Fruit fly (Drosophila melanogaster) whole organism, embryonic: ENCODE data around the gene Gnmt.
A peak's percentile ranks its signal among the peaks of the same experiment; 100 is the strongest.

Source experiments
- Atf6 ChIP-seq: fragments of 200-800 bp; sonication (Bioruptor generic); IDR thresholded peaks from 2 replicates; pipeline ENCODE4 v1.3.6; 2022; ENCODE audit warnings: missing biosample characterization, missing genetic modification characterization
- Bgb ChIP-seq: fragments of 200-800 bp; sonication (Bioruptor generic); IDR thresholded peaks from 2 replicates; pipeline ENCODE4 v1.3.6; 2022; ENCODE audit warnings: missing biosample characterization, missing genetic modification characterization; ENCODE audit not compliant: partially characterized antibody
- Blimp-1 ChIP-seq: fragments of 200-800 bp; sonication (Bioruptor generic); optimal IDR thresholded peaks from 3 replicates; lab custom pipeline; 2018; ENCODE audit warnings: missing biosample characterization, missing genetic modification characterization, mild to moderate bottlenecking, moderate library complexity, missing genetic modification reagents
- CG11085 ChIP-seq: fragments of 200-800 bp; sonication (Bioruptor generic); IDR thresholded peaks from 2 replicates; pipeline ENCODE4 v1.3.6; 2022; ENCODE audit warnings: missing biosample characterization, missing genetic modification characterization
- CG11696 ChIP-seq: fragments of 200-800 bp; sonication (Bioruptor generic); IDR thresholded peaks from 2 replicates; pipeline ENCODE4 v1.3.6; 2022; ENCODE audit warnings: missing biosample characterization, missing genetic modification characterization
- CG12769 ChIP-seq: fragments of 200-800 bp; sonication (Bioruptor generic); optimal IDR thresholded peaks from 2 replicates; lab custom pipeline; 2019; ENCODE audit warnings: missing biosample characterization, mild to moderate bottlenecking, missing genetic modification characterization, moderate library complexity
- CG13123 ChIP-seq: fragments of 200-800 bp; sonication (Bioruptor generic); optimal IDR thresholded peaks from 2 replicates; lab custom pipeline; 2016; ENCODE audit warnings: missing biosample characterization, missing genetic modification characterization
- CG15011 ChIP-seq: fragments of 200-800 bp; sonication (Bioruptor generic); optimal IDR thresholded peaks from 3 replicates; lab custom pipeline; 2018; ENCODE audit warnings: missing biosample characterization, mild to moderate bottlenecking, missing genetic modification characterization
- CG15514 ChIP-seq: fragments of 200-800 bp; sonication (Bioruptor generic); optimal IDR thresholded peaks from 3 replicates; lab custom pipeline; 2017; ENCODE audit warnings: missing biosample characterization, missing genetic modification characterization, mild to moderate bottlenecking, moderate library complexity, missing genetic modification reagents
- CG17802 ChIP-seq: fragments of 200-800 bp; sonication (Bioruptor generic); optimal IDR thresholded peaks from 2 replicates; lab custom pipeline; 2018; ENCODE audit warnings: missing biosample characterization, mild to moderate bottlenecking, missing genetic modification characterization, moderate library complexity
- CG32767 ChIP-seq: fragments of 200-800 bp; sonication (Bioruptor generic); IDR thresholded peaks from 2 replicates; pipeline ENCODE4 v1.3.6; 2022; ENCODE audit warnings: missing biosample characterization, missing genetic modification characterization
- CG4282 ChIP-seq: fragments of 200-800 bp; sonication (Bioruptor generic); optimal IDR thresholded peaks from 2 replicates; lab custom pipeline; 2016; ENCODE audit warnings: missing biosample characterization, missing genetic modification characterization
- CG4820 ChIP-seq: fragments of 200-800 bp; sonication (Bioruptor generic); optimal IDR thresholded peaks from 3 replicates; lab custom pipeline; 2016; ENCODE audit warnings: missing biosample characterization, missing genetic modification characterization
- CG6689 ChIP-seq: fragments of 200-800 bp; sonication (Bioruptor generic); IDR thresholded peaks from 2 replicates; pipeline ENCODE4 v1.3.6; 2022; ENCODE audit warnings: missing biosample characterization, missing genetic modification characterization
- CG7839 ChIP-seq: fragments of 200-800 bp; sonication (Bioruptor generic); optimal IDR thresholded peaks from 3 replicates; lab custom pipeline; 2018; ENCODE audit warnings: missing biosample characterization, mild to moderate bottlenecking, missing genetic modification characterization, moderate library complexity
- CG8359 ChIP-seq: fragments of 200-800 bp; sonication (Bioruptor generic); optimal IDR thresholded peaks from 2 replicates; lab custom pipeline; 2017; ENCODE audit warnings: missing biosample characterization, mild to moderate bottlenecking, missing genetic modification characterization, borderline replicate concordance
- CG8765 ChIP-seq: fragments of 200-800 bp; sonication (Bioruptor generic); IDR thresholded peaks from 2 replicates; pipeline ENCODE4 v1.3.6; 2022; ENCODE audit warnings: missing biosample characterization, missing genetic modification characterization
- CTCF ChIP-seq: fragments of 200-800 bp; sonication (Bioruptor generic); optimal IDR thresholded peaks from 2 replicates; lab custom pipeline; 2017; ENCODE audit warnings: missing biosample characterization, mild to moderate bottlenecking, missing genetic modification characterization, moderate library complexity
- Eip74EF ChIP-seq, 2 experiments: fragments of 200-800 bp in 1 of 2; fragments of >200 bp in 1 of 2; sonication (Bioruptor generic) in 1 of 2; optimal IDR thresholded peaks; 2 replicates each; lab custom pipeline; 2017 to 2019; ENCODE audit warnings: missing biosample characterization in 2 of 2, missing genetic modification characterization in 2 of 2, mild to moderate bottlenecking in 1 of 2, moderate library complexity in 1 of 2
- Fer1 ChIP-seq: fragments of 200-800 bp; sonication (Bioruptor generic); optimal IDR thresholded peaks from 2 replicates; lab custom pipeline; 2017; ENCODE audit warnings: missing biosample characterization, mild to moderate bottlenecking, missing genetic modification characterization
- Fer3 ChIP-seq: fragments of 200-800 bp; sonication (Bioruptor generic); optimal IDR thresholded peaks from 2 replicates; lab custom pipeline; 2018; ENCODE audit warnings: missing biosample characterization, mild to moderate bottlenecking, missing genetic modification characterization, moderate library complexity
- H15 ChIP-seq: fragments of 200-800 bp; sonication (Bioruptor generic); IDR thresholded peaks from 3 replicates; pipeline ENCODE4 v1.3.6; 2022; ENCODE audit warnings: missing biosample characterization, missing genetic modification characterization
- HmgD ChIP-seq: fragments of 200-800 bp; sonication (Bioruptor generic); optimal IDR thresholded peaks from 3 replicates; lab custom pipeline; 2016; ENCODE audit warnings: missing biosample characterization, missing genetic modification characterization
- NC2α ChIP-seq: fragments of 200-800 bp; sonication (Bioruptor generic); optimal IDR thresholded peaks from 2 replicates; lab custom pipeline; 2016; ENCODE audit warnings: missing biosample characterization, missing genetic modification characterization
- NK7.1 ChIP-seq: fragments of 200-800 bp; sonication (Bioruptor generic); optimal IDR thresholded peaks from 3 replicates; lab custom pipeline; 2016; ENCODE audit warnings: missing biosample characterization, missing genetic modification characterization
- Nf-YA ChIP-seq: fragments of 200-800 bp; sonication (Bioruptor generic); IDR thresholded peaks from 2 replicates; pipeline ENCODE4 v1.3.6; 2022; ENCODE audit warnings: missing biosample characterization, missing genetic modification characterization
- Ravus ChIP-seq: fragments of 200-800 bp; sonication (Bioruptor generic); IDR thresholded peaks from 2 replicates; pipeline ENCODE4 v1.3.6; 2022; ENCODE audit warnings: missing biosample characterization, missing genetic modification characterization
- Six4 ChIP-seq: fragments of 200-800 bp; sonication (Bioruptor generic); optimal IDR thresholded peaks from 2 replicates; lab custom pipeline; 2016; ENCODE audit warnings: missing biosample characterization, missing genetic modification characterization
- TFAM ChIP-seq: fragments of 200-800 bp; sonication (Bioruptor generic); optimal IDR thresholded peaks from 2 replicates; lab custom pipeline; 2017; ENCODE audit warnings: missing biosample characterization, missing genetic modification characterization, inconsistent platforms
- ac ChIP-seq: fragments of 200-800 bp; sonication (Bioruptor generic); optimal IDR thresholded peaks from 3 replicates; lab custom pipeline; 2017; ENCODE audit warnings: missing biosample characterization, mild to moderate bottlenecking, missing genetic modification characterization
- ash1 ChIP-seq: fragments of 200-800 bp; sonication (Bioruptor generic); optimal IDR thresholded peaks from 2 replicates; lab custom pipeline; 2018; ENCODE audit warnings: missing biosample characterization, mild to moderate bottlenecking, missing genetic modification characterization
- da ChIP-seq: fragments of 200-800 bp; sonication (Bioruptor generic); optimal IDR thresholded peaks from 2 replicates; lab custom pipeline; 2016; ENCODE audit warnings: missing biosample characterization, missing genetic modification characterization
- esg ChIP-seq: fragments of 200-800 bp; sonication (Bioruptor generic); conservative IDR thresholded peaks from 2 replicates; pipeline ENCODE4 v1.3.6; 2022; ENCODE audit warnings: missing biosample characterization, missing genetic modification characterization
- fu2 ChIP-seq: fragments of 200-800 bp; sonication (Bioruptor generic); optimal IDR thresholded peaks from 2 replicates; lab custom pipeline; 2016; ENCODE audit warnings: missing biosample characterization, missing genetic modification characterization
- gsb ChIP-seq: fragments of 200-800 bp; sonication (Bioruptor generic); IDR thresholded peaks from 2 replicates; pipeline ENCODE4 v1.3.6; 2022; ENCODE audit warnings: missing biosample characterization, missing genetic modification characterization
- ind ChIP-seq: fragments of 200-800 bp; sonication (Bioruptor generic); optimal IDR thresholded peaks from 3 replicates; lab custom pipeline; 2016; ENCODE audit warnings: missing biosample characterization, missing genetic modification characterization
- lmd ChIP-seq: fragments of 200-800 bp; sonication (Bioruptor generic); IDR thresholded peaks from 2 replicates; pipeline ENCODE4 v1.3.6; 2022; ENCODE audit warnings: missing biosample characterization, missing genetic modification characterization
- maf-S ChIP-seq: fragments of 200-800 bp; sonication (Bioruptor generic); optimal IDR thresholded peaks from 2 replicates; lab custom pipeline; 2016; ENCODE audit warnings: missing biosample characterization, missing genetic modification characterization
- mld ChIP-seq: fragments of 200-800 bp; sonication (Bioruptor generic); IDR thresholded peaks from 3 replicates; pipeline ENCODE4 v1.3.6; 2022; ENCODE audit warnings: missing biosample characterization, missing genetic modification characterization; ENCODE audit not compliant: partially characterized antibody
- nerfin-2 ChIP-seq: fragments of 200-800 bp; sonication (Bioruptor generic); IDR thresholded peaks from 2 replicates; pipeline ENCODE4 v1.3.6; 2022; ENCODE audit warnings: missing biosample characterization, missing genetic modification characterization; ENCODE audit not compliant: partially characterized antibody
- pho ChIP-seq: fragments of 200-800 bp; sonication (Bioruptor generic); optimal IDR thresholded peaks from 2 replicates; lab custom pipeline; 2016; ENCODE audit warnings: missing biosample characterization, missing genetic modification characterization
- phol ChIP-seq: fragments of 200-800 bp; sonication (Bioruptor generic); optimal IDR thresholded peaks from 3 replicates; lab custom pipeline; 2018; ENCODE audit warnings: missing biosample characterization, mild to moderate bottlenecking, missing genetic modification characterization, moderate library complexity
- sens-2 ChIP-seq: fragments of 200-800 bp; sonication (Bioruptor generic); IDR thresholded peaks from 2 replicates; pipeline ENCODE4 v1.3.6; 2022; ENCODE audit warnings: missing biosample characterization, missing genetic modification characterization
- slp2 ChIP-seq: fragments of 200-800 bp; sonication (Bioruptor generic); optimal IDR thresholded peaks from 2 replicates; lab custom pipeline; 2016; ENCODE audit warnings: missing biosample characterization, missing genetic modification characterization
- sr ChIP-seq: fragments of 200-800 bp; sonication (Bioruptor generic); IDR thresholded peaks from 3 replicates; pipeline ENCODE4 v1.3.6; 2022; ENCODE audit warnings: missing biosample characterization, missing genetic modification characterization
- tin ChIP-seq: fragments of 200-800 bp; sonication (Bioruptor generic); optimal IDR thresholded peaks from 3 replicates; lab custom pipeline; 2016; ENCODE audit warnings: missing biosample characterization, missing genetic modification characterization
- wor ChIP-seq: fragments of 200-800 bp; sonication (Bioruptor generic); IDR thresholded peaks from 2 replicates; pipeline ENCODE4 v1.3.6; 2022; ENCODE audit warnings: missing biosample characterization, missing genetic modification characterization
- zen ChIP-seq: fragments of 200-800 bp; sonication (Bioruptor generic); optimal IDR thresholded peaks from 3 replicates; lab custom pipeline; 2018; ENCODE audit warnings: missing biosample characterization, mild to moderate bottlenecking, missing genetic modification characterization, moderate library complexity
- zen2 ChIP-seq: fragments of 200-800 bp; sonication (Bioruptor generic); IDR thresholded peaks from 3 replicates; pipeline ENCODE4 v1.3.6; 2022; ENCODE audit warnings: missing biosample characterization, missing genetic modification characterization; ENCODE audit not compliant: partially characterized antibody
- zfh2 ChIP-seq: fragments of 200-800 bp; sonication (Bioruptor generic); optimal IDR thresholded peaks from 2 replicates; lab custom pipeline; 2016; ENCODE audit warnings: missing biosample characterization, missing genetic modification characterization

Gnmt gene

dm6 chr3R:12653511-12654252 is 20.7 kb upstream of the Gnmt start (continued):
- TF ChIP-seq CG17802 (tag; lab: Kevin White, UChicago) (peak; percentile 13), esg (GFP tag; lab: Robert Waterston, UW) (peak; percentile 89), fu2 (GFP tag; lab: Kevin White, UChicago) (peak; percentile 75), zen2 (no peak), Blimp-1 (peak; percentile 72), Six4 (GFP tag; lab: Kevin White, UChicago) (peak; percentile 31), CG8765 (no peak; the same call in 1 of the 2 replicates), NC2α (GFP tag; lab: Kevin White, UChicago) (peak; percentile 75), Fer3 (peak; percentile 69), Nf-YA (GFP tag; lab: Robert Waterston, UW) (peak; percentile 65), pho (GFP tag; lab: Kevin White, UChicago) (peak; percentile 55), tin (peak; percentile 74), sr (GFP tag; lab: Robert Waterston, UW) (no peak; the same call in 2 of the 3 replicates), Atf6 (peak; percentile 87; the same call in 1 of the 2 replicates), Eip74EF (GFP tag; optimal IDR thresholded peaks at IDR 0.05; lab: Kevin White, UChicago) (peak in 1 of 2 experiments; percentile 82), CG15011 (GFP tag; lab: Kevin White, UChicago) (peak; percentile 74), CG8359 (GFP tag; lab: Kevin White, UChicago) (peak; percentile 62), nerfin-2 (0 out of 2 replicates have a peak, but pooled peaks have one; percentile 18), CG6689 (GFP tag; lab: Robert Waterston, UW) (peak; percentile 86), mld (no peak), CG4820 (GFP tag; lab: Kevin White, UChicago) (peak; percentile 82), CG11085 (peak; percentile 60), ash1 (GFP tag; lab: Kevin White, UChicago) (no peak), Fer1 (GFP tag; lab: Kevin White, UChicago) (peak; percentile 78), zen (tag; lab: Kevin White, UChicago) (peak; percentile 28), CTCF (peak; percentile 43), maf-S (GFP tag; lab: Kevin White, UChicago) (peak; percentile 73), slp2 (GFP tag; lab: Kevin White, UChicago) (peak; percentile 84), zfh2 (peak; percentile 69), CG32767 (GFP tag; lab: Robert Waterston, UW) (peak; percentile 87), NK7.1 (GFP tag; lab: Kevin White, UChicago) (peak; percentile 47), sens-2 (GFP tag; lab: Robert Waterston, UW) (no peak), wor (GFP tag; lab: Robert Waterston, UW) (peak; percentile 92), HmgD (GFP tag; lab: Kevin White, UChicago) (no peak), ac (GFP tag; lab: Kevin White, UChicago) (no peak), Ravus (GFP tag; lab: Robert Waterston, UW) (peak; percentile 50), CG4282 (GFP tag; lab: Kevin White, UChicago) (peak; percentile 56), CG7839 (tag; lab: Kevin White, UChicago) (peak; percentile 89), CG11696 (GFP tag; lab: Robert Waterston, UW) (0 out of 2 replicates have a peak, but pooled peaks have one; percentile 46), gsb (GFP tag; lab: Robert Waterston, UW) (peak; percentile 70), lmd (peak; percentile 92), da (peak; percentile 6), phol (tag; lab: Kevin White, UChicago) (peak; percentile 86), TFAM (no peak), CG13123 (GFP tag; lab: Kevin White, UChicago) (peak; percentile 30), ind (GFP tag; lab: Kevin White, UChicago) (peak; percentile 88), CG12769 (peak; percentile 66), H15 (GFP tag; lab: Robert Waterston, UW) (peak; percentile 75), Bgb (GFP tag; lab: Robert Waterston, UW) (no peak), CG15514 (GFP tag; lab: Kevin White, UChicago) (peak; percentile 18)
